Fruit fly (Drosophila melanogaster): ENCODE measurements around the gene CG40198.
"Not testable (repeated sequence)": the region's sequence is repeated elsewhere in the genome, so short reads cannot be mapped to it uniquely, and the experiment has no call there.

The CG40198 gene

DNA sequence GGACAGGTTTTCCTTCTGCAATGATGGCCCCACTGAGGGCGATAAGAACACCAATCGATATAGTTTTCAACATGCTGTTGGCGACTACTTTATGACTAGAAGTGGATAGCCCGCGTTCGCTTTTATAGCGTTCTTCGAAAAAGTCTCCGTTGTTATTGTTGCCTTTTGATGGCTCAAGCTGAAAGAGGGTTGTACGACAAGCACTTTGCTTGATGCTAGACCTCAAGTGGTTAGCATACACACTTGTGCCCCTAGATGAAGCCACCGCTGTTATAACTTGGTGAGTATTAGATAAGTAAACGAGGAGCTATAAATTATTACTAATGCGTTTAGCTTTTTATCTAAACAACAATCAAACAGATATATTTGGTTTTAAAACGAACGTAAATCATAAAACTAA is at the start of gene CG40198:
CG40198 (minus strand) TSS at position 101 of the 400 bp plus-strand sequence.
- TF ChIP-seq CTCF (optimal IDR thresholded peaks at IDR 0.05) (no peak), CG8478 (optimal IDR thresholded peaks at IDR 0.05) (no peak)

- TF ChIP-seq CG8478, CTCF (optimal IDR thresholded peaks at IDR 0.05): not testable (repeated sequence)
These were observed 49.4 kb upstream of the CG40198 start, which contains the start of gene aux for dm6 chr3R:4211483-4211882. aux (plus strand) TSS chr3R:4211783.

DNA sequence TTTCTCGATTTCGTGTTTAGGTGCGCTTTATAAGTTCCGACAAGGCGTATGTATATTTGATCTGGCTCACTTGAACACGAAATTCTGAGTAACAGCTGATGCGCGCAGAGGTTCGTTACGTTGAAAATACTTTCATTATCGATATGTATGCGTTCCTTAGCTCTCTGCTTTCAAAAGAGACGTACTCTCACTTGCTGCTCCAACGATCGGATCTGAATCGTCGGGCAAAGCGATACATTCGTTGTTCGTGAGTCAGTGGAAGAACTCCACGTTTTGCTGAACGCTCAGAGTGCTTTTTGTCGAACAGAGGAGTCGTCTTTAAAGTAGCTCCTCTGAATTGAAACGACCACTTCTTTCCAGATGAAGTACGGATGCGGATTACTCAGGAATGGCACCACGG is 35.0 kb upstream of the CG40198 start, which contains the start of gene beta-Man:
beta-Man (plus strand) TSS at position 152 of the 400 bp plus-strand sequence.
- TF ChIP-seq CG8478 (optimal IDR thresholded peaks at IDR 0.05) (no peak), CTCF (optimal IDR thresholded peaks at IDR 0.05) (no peak)

DNA sequence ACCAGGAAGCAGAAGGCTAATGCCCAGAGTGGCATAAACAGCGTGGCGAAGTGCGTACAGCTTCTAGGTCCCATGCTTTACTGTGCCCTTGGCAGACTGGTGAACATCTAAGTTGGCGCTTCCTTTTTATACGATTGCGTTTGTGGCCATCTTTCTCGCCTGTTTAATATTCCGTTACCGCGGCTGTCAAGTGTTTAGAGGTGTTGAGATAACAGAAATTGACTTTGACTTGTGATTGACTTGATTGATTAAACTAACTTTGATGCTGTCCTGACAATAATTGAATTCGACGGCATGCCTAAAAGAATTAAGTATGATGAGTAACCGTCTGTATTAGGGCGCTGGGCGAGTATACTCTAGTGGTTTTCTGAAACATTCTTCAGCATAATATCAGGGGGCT is 28.1 kb upstream of the CG40198 start, which contains the start of gene Dsk:
Dsk (minus strand) TSS at position 101 of the 400 bp plus-strand sequence.
- TF ChIP-seq CTCF (optimal IDR thresholded peaks at IDR 0.05) (no peak), CG8478 (optimal IDR thresholded peaks at IDR 0.05) (no peak)

dm6 chr3R:4186820-4187540 is 24.9 kb upstream of the CG40198 start:
- no peak for TF ChIP-seq CTCF (optimal IDR thresholded peaks at IDR 0.05)
- no peak for TF ChIP-seq CG8478 (optimal IDR thresholded peaks at IDR 0.05)

dm6 chr3R:4180543-4181214 is 18.6 kb upstream of the CG40198 start:
- TF ChIP-seq CG8478 (optimal IDR thresholded peaks at IDR 0.05) (no peak), CTCF (optimal IDR thresholded peaks at IDR 0.05) (no peak)

DNA sequence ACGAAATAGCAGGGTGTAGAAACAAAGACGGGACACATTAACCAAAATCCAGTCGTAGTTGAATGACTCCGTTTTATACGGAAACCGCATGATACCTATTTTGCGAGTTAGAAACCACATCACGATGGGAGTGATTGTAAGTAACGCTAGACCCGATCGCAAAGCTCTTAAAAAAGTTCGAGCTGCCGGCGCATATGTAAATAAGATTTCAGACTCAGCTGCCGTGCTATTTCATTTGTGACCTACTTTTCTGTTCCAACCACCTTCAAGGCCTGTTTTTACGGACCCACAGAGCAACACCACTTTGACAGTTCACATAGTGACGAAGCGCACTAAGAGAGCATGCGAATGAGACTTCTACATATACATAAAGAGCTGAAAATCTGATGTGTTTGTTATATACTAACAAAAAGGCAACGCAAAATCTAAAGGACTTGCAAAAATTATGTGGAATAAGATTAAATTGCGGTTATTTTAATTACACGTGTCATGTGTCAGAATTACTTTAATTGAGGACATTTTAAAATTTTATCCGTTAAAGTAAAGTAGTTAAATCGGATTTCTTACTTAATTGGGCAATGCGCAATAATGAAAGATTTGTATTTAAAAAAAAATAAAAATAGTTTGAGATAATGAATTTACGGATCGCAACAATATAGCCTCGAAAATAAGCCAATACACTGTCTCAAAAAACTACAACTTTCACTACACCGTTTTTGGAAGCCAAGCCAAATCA is 16.9 kb upstream of the CG40198 start:
- TF ChIP-seq CG8478 (optimal IDR thresholded peaks at IDR 0.05) (no peak), CTCF (optimal IDR thresholded peaks at IDR 0.05) (no peak)

dm6 chr3R:4176728-4177127 is 14.7 kb upstream of the CG40198 start:
- TF ChIP-seq CG8478 (optimal IDR thresholded peaks at IDR 0.05) (no peak), CTCF (optimal IDR thresholded peaks at IDR 0.05) (no peak)

- TF ChIP-seq CTCF (optimal IDR thresholded peaks at IDR 0.05) (no peak), CG8478 (optimal IDR thresholded peaks at IDR 0.05) (no peak)
These were observed 12.9 kb upstream of the CG40198 start for dm6 chr3R:4174975-4175374.

- TF ChIP-seq CG8478 (optimal IDR thresholded peaks at IDR 0.05) = no peak
- TF ChIP-seq CTCF (optimal IDR thresholded peaks at IDR 0.05) = no peak
These were observed 12.4 kb upstream of the CG40198 start, which contains the start of gene CG12581 for dm6 chr3R:4174470-4174869. CG12581 (plus strand) TSS chr3R:4174632.

DNA sequence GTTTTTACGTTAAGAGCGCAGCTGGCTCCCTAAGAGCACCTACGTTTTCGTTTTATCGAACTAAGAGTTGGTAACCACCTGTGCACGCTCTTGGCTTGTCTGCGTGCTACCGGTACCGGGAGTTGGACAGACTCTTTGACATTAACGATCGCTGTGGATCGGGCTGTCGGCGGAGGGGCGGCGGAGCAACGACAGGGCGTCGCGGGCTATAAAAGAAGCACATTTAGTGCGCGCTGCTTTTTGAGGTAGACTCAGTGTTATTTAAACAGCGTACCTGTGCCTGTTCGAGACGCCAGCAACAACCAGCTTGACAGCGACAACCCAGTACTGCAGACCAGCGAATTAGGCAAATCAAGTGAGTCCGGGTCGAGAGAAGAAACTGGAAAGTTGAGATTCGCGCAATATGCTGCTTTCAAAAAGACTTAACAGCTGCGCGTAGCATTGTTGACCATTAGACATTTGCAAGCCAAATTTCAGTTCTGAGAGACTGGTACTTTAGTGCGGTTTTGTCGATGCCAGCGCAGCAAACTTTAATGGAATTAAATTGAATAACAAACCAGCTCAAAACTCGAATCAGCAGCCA is 31.7 kb downstream of the CG40198 start:
- TF ChIP-seq CTCF (optimal IDR thresholded peaks at IDR 0.05) (no peak), CG8478 (optimal IDR thresholded peaks at IDR 0.05) (no peak)

DNA sequence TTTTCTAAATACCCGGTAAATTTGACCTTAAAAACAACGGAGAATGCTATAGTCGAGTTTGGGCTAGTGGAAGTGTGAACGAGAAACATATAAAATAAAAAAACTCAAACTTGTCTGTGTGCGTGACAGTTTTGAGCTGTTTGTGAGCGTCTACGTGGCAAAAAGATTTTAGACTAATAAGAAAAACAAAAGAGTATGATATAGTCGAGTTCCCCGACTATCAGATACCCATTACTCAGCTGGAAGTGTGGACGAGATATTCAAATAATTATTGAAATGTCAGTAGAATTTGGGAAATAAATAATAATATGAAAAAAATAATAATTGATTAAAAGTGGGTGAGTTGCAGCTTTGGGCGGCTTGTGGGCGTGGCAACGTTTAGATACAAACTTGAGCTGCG is 33.7 kb downstream of the CG40198 start:
- TF ChIP-seq CG8478 (optimal IDR thresholded peaks at IDR 0.05) = no peak
- no peak for TF ChIP-seq CTCF (optimal IDR thresholded peaks at IDR 0.05)

dm6 chr3R:4127505-4127904 is 34.5 kb downstream of the CG40198 start:
- no peak for TF ChIP-seq CTCF (optimal IDR thresholded peaks at IDR 0.05)
- TF ChIP-seq CG8478 (optimal IDR thresholded peaks at IDR 0.05) = no peak

DNA sequence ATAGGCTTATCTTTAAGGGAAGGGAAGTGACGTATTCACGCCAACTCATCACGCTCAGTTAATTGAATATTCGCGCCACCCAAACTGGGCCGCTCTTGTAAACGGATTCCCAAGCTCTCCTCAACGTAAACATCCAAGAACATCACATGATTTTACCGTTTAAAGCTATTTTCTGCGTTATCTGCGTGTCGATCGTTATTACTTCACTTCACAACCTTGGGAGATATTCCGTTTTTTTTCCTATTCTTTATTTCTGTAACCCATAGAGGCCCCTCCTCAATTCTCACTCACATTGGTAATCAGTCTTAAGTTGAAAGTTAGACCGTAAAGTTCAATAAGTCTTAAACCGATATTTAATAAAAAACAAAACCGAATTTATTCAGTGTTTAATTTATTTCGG is 35.9 kb downstream of the CG40198 start, which contains the start of gene Gfat1:
Gfat1 (plus strand) TSS at position 301 of the 400 bp plus-strand sequence.
- not testable (repeated sequence) for TF ChIP-seq CTCF, CG8478 (optimal IDR thresholded peaks at IDR 0.05)

All from S2 (cell line).